Fruit fly (Drosophila melanogaster) whole organism, embryonic: Measurements from ENCODE around the gene St2.

ENCODE experiments used
- BEAF-32 ChIP-seq: fragments of 200-800 bp; sonication (Bioruptor generic); optimal IDR thresholded peaks from 3 replicates; lab custom pipeline; 2017; ENCODE audit warnings: missing biosample characterization, missing genetic modification characterization, mild to moderate bottlenecking, moderate library complexity, missing genetic modification reagents
- BtbVII ChIP-seq: fragments of 200-800 bp; sonication (Bioruptor generic); optimal IDR thresholded peaks from 3 replicates; lab custom pipeline; 2017; ENCODE audit warnings: missing biosample characterization, mild to moderate bottlenecking, missing genetic modification characterization
- CG10959 ChIP-seq: fragments of 200-800 bp; sonication (Bioruptor generic); IDR thresholded peaks from 2 replicates; pipeline ENCODE4 v1.3.6; 2022; ENCODE audit warnings: missing biosample characterization, missing genetic modification characterization
- CG10979 ChIP-seq: fragments of 200-800 bp; sonication (Bioruptor generic); optimal IDR thresholded peaks from 2 replicates; lab custom pipeline; 2018; ENCODE audit warnings: missing biosample characterization, mild to moderate bottlenecking, missing genetic modification characterization, moderate library complexity
- CG11723 ChIP-seq: fragments of 200-800 bp; sonication (Bioruptor generic); optimal IDR thresholded peaks from 2 replicates; lab custom pipeline; 2017; ENCODE audit warnings: missing biosample characterization, mild to moderate bottlenecking, missing genetic modification characterization
- CG14441 ChIP-seq: fragments of 200-800 bp; sonication (Bioruptor generic); IDR thresholded peaks from 2 replicates; pipeline ENCODE4 v1.3.6; 2022; ENCODE audit warnings: missing biosample characterization, missing genetic modification characterization
- CG14667 ChIP-seq: fragments of 200-800 bp; sonication (Bioruptor generic); IDR thresholded peaks from 2 replicates; pipeline ENCODE4 v1.3.6; 2022; ENCODE audit warnings: missing biosample characterization, missing genetic modification characterization
- CG14860 ChIP-seq: fragments of 200-800 bp; sonication (Bioruptor generic); IDR thresholded peaks from 3 replicates; pipeline ENCODE4 v1.3.6; 2022; ENCODE audit warnings: missing biosample characterization, missing genetic modification characterization; ENCODE audit not compliant: partially characterized antibody
- CG17802 ChIP-seq: fragments of 200-800 bp; sonication (Bioruptor generic); optimal IDR thresholded peaks from 2 replicates; lab custom pipeline; 2018; ENCODE audit warnings: missing biosample characterization, mild to moderate bottlenecking, missing genetic modification characterization, moderate library complexity
- CG33213 ChIP-seq: fragments of 200-800 bp; sonication (Bioruptor generic); optimal IDR thresholded peaks from 3 replicates; lab custom pipeline; 2016; ENCODE audit warnings: missing biosample characterization, missing genetic modification characterization
- CG43689 ChIP-seq: fragments of 200-800 bp; sonication (Bioruptor generic); IDR thresholded peaks from 2 replicates; pipeline ENCODE4 v1.3.6; 2022; ENCODE audit warnings: missing biosample characterization, missing genetic modification characterization
- CG4404 ChIP-seq: fragments of 200-800 bp; sonication (Bioruptor generic); IDR thresholded peaks from 2 replicates; pipeline ENCODE4 v1.3.6; 2022; ENCODE audit warnings: missing biosample characterization, missing genetic modification characterization
- CG6272 ChIP-seq: fragments of 200-800 bp; sonication (Bioruptor generic); IDR thresholded peaks from 2 replicates; pipeline ENCODE4 v1.3.6; 2022; ENCODE audit warnings: missing biosample characterization, missing genetic modification characterization
- CG7987 ChIP-seq: fragments of 200-800 bp; sonication (Bioruptor generic); optimal IDR thresholded peaks from 2 replicates; lab custom pipeline; 2018; ENCODE audit warnings: missing biosample characterization, mild to moderate bottlenecking, missing genetic modification characterization, moderate library complexity
- CG8944 ChIP-seq: fragments of 200-800 bp; sonication (Bioruptor generic); optimal IDR thresholded peaks from 3 replicates; lab custom pipeline; 2016; ENCODE audit warnings: missing biosample characterization, missing genetic modification characterization
- CG9215 ChIP-seq: fragments of 200-800 bp; sonication (Bioruptor generic); IDR thresholded peaks from 2 replicates; pipeline ENCODE4 v1.3.6; 2022; ENCODE audit warnings: missing biosample characterization, missing genetic modification characterization
- CG9817 ChIP-seq: fragments of 200-800 bp; sonication (Bioruptor generic); optimal IDR thresholded peaks from 2 replicates; lab custom pipeline; 2018; ENCODE audit warnings: missing biosample characterization, mild to moderate bottlenecking, missing genetic modification characterization, moderate library complexity
- Camta ChIP-seq: fragments of 200-800 bp; sonication (Bioruptor generic); optimal IDR thresholded peaks from 2 replicates; lab custom pipeline; 2016; ENCODE audit warnings: missing biosample characterization, missing genetic modification characterization
- Drgx ChIP-seq: fragments of 200-800 bp; sonication (Bioruptor generic); IDR thresholded peaks from 2 replicates; pipeline ENCODE4 v1.3.6; 2022; ENCODE audit warnings: missing biosample characterization, missing genetic modification characterization
- Eip74EF ChIP-seq, 2 experiments: fragments of 200-800 bp in 1 of 2; fragments of >200 bp in 1 of 2; sonication (Bioruptor generic) in 1 of 2; optimal IDR thresholded peaks; 2 replicates each; lab custom pipeline; 2017 to 2019; ENCODE audit warnings: missing biosample characterization in 2 of 2, missing genetic modification characterization in 2 of 2, mild to moderate bottlenecking in 1 of 2, moderate library complexity in 1 of 2
- Gug ChIP-seq: fragments of 200-800 bp; sonication (Bioruptor generic); IDR thresholded peaks from 4 replicates; pipeline ENCODE4 v1.3.6; 2022; ENCODE audit warnings: missing biosample characterization, missing genetic modification characterization
- Hey ChIP-seq: fragments of 200-800 bp; sonication (Bioruptor generic); optimal IDR thresholded peaks from 3 replicates; lab custom pipeline; 2018; ENCODE audit warnings: missing biosample characterization, mild to moderate bottlenecking, missing genetic modification characterization
- Mes4 ChIP-seq: fragments of 200-800 bp; sonication (Bioruptor generic); optimal IDR thresholded peaks from 2 replicates; lab custom pipeline; 2016; ENCODE audit warnings: missing biosample characterization, missing genetic modification characterization
- Myb ChIP-seq: fragments of 200-800 bp; sonication (Bioruptor generic); optimal IDR thresholded peaks from 2 replicates; lab custom pipeline; 2016; ENCODE audit warnings: missing biosample characterization, missing genetic modification characterization
- Rx ChIP-seq: fragments of 200-800 bp; sonication (Bioruptor generic); IDR thresholded peaks from 2 replicates; pipeline ENCODE4 v1.3.6; 2022; ENCODE audit warnings: missing biosample characterization, missing genetic modification characterization
- Side ChIP-seq: fragments of 200-800 bp; sonication (Bioruptor generic); optimal IDR thresholded peaks from 2 replicates; lab custom pipeline; 2016; ENCODE audit warnings: missing biosample characterization, missing genetic modification characterization
- Six4 ChIP-seq: fragments of 200-800 bp; sonication (Bioruptor generic); optimal IDR thresholded peaks from 2 replicates; lab custom pipeline; 2016; ENCODE audit warnings: missing biosample characterization, missing genetic modification characterization
- Xrp1 ChIP-seq: fragments of 200-800 bp; sonication (Bioruptor generic); IDR thresholded peaks from 2 replicates; pipeline ENCODE4 v1.3.6; 2022; ENCODE audit warnings: missing biosample characterization, missing genetic modification characterization
- amos ChIP-seq: fragments of 200-800 bp; sonication (Bioruptor generic); IDR thresholded peaks from 2 replicates; pipeline ENCODE4 v1.3.6; 2022; ENCODE audit warnings: missing biosample characterization, missing genetic modification characterization; ENCODE audit not compliant: partially characterized antibody
- crc ChIP-seq: fragments of 200-800 bp; sonication (Bioruptor generic); optimal IDR thresholded peaks from 2 replicates; lab custom pipeline; 2016; ENCODE audit warnings: missing biosample characterization, missing genetic modification characterization
- disco-r ChIP-seq: fragments of 200-800 bp; sonication (Bioruptor generic); optimal IDR thresholded peaks from 2 replicates; lab custom pipeline; 2016; ENCODE audit warnings: missing biosample characterization, missing genetic modification characterization
- eyg ChIP-seq: fragments of 200-800 bp; sonication (Bioruptor generic); optimal IDR thresholded peaks from 3 replicates; lab custom pipeline; 2016; ENCODE audit warnings: missing biosample characterization, missing genetic modification characterization
- fd102C ChIP-seq: fragments of 200-800 bp; sonication (Bioruptor generic); optimal IDR thresholded peaks from 2 replicates; lab custom pipeline; 2018; ENCODE audit warnings: missing biosample characterization, mild to moderate bottlenecking, missing genetic modification characterization, moderate library complexity
- gcm2 ChIP-seq: fragments of 200-800 bp; sonication (Bioruptor generic); optimal IDR thresholded peaks from 2 replicates; lab custom pipeline; 2016; ENCODE audit warnings: missing biosample characterization, missing genetic modification characterization
- gsb-n ChIP-seq: fragments of 200-800 bp; sonication (Bioruptor generic); optimal IDR thresholded peaks from 3 replicates; lab custom pipeline; 2018; ENCODE audit warnings: missing biosample characterization, mild to moderate bottlenecking, missing genetic modification characterization
- hth ChIP-seq: fragments of >200 bp; optimal IDR thresholded peaks from 2 replicates; lab custom pipeline; 2017; ENCODE audit warnings: inconsistent platforms
- lbe ChIP-seq: fragments of 200-800 bp; sonication (Bioruptor generic); optimal IDR thresholded peaks from 2 replicates; lab custom pipeline; 2016; ENCODE audit warnings: missing biosample characterization, mild to moderate bottlenecking, missing genetic modification characterization
- lilli ChIP-seq: fragments of 200-800 bp; sonication (Bioruptor generic); optimal IDR thresholded peaks from 3 replicates; lab custom pipeline; 2016; ENCODE audit warnings: missing biosample characterization, missing genetic modification characterization
- mam ChIP-seq: fragments of 200-800 bp; sonication (Bioruptor generic); optimal IDR thresholded peaks from 3 replicates; lab custom pipeline; 2016; ENCODE audit warnings: missing biosample characterization, missing genetic modification characterization
- mld ChIP-seq: fragments of 200-800 bp; sonication (Bioruptor generic); IDR thresholded peaks from 3 replicates; pipeline ENCODE4 v1.3.6; 2022; ENCODE audit warnings: missing biosample characterization, missing genetic modification characterization; ENCODE audit not compliant: partially characterized antibody
- nerfin-1 ChIP-seq: fragments of 200-800 bp; sonication (Bioruptor generic); optimal IDR thresholded peaks from 3 replicates; lab custom pipeline; 2019; ENCODE audit warnings: missing biosample characterization, mild to moderate bottlenecking, missing genetic modification characterization, moderate library complexity
- oc ChIP-seq: fragments of 200-800 bp; sonication (Bioruptor generic); optimal IDR thresholded peaks from 2 replicates; lab custom pipeline; 2018; ENCODE audit warnings: missing biosample characterization, mild to moderate bottlenecking, missing genetic modification characterization, moderate library complexity
- odd ChIP-seq: fragments of 200-800 bp; sonication (Bioruptor generic); optimal IDR thresholded peaks from 2 replicates; lab custom pipeline; 2017; ENCODE audit warnings: missing biosample characterization, mild to moderate bottlenecking, missing genetic modification characterization
- peb ChIP-seq: fragments of 200-800 bp; sonication (Bioruptor generic); IDR thresholded peaks from 2 replicates; pipeline ENCODE4 v1.3.6; 2022; ENCODE audit warnings: missing biosample characterization, missing genetic modification characterization
- phol ChIP-seq: fragments of 200-800 bp; sonication (Bioruptor generic); optimal IDR thresholded peaks from 3 replicates; lab custom pipeline; 2018; ENCODE audit warnings: missing biosample characterization, mild to moderate bottlenecking, missing genetic modification characterization, moderate library complexity
- run ChIP-seq: fragments of 200-800 bp; sonication (Bioruptor generic); optimal IDR thresholded peaks from 3 replicates; lab custom pipeline; 2018; ENCODE audit warnings: missing biosample characterization, mild to moderate bottlenecking, missing genetic modification characterization
- salm ChIP-seq: fragments of 200-800 bp; sonication (Bioruptor generic); optimal IDR thresholded peaks from 2 replicates; lab custom pipeline; 2018; ENCODE audit warnings: missing biosample characterization, mild to moderate bottlenecking, missing genetic modification characterization
- scrt ChIP-seq: fragments of 200-800 bp; sonication (Bioruptor generic); optimal IDR thresholded peaks from 2 replicates; lab custom pipeline; 2018; ENCODE audit warnings: missing biosample characterization, mild to moderate bottlenecking, missing genetic modification characterization, moderate library complexity
- seq ChIP-seq: fragments of 200-800 bp; sonication (Bioruptor generic); IDR thresholded peaks from 2 replicates; pipeline ENCODE4 v1.3.6; 2022; ENCODE audit warnings: missing biosample characterization, missing genetic modification characterization
- shn ChIP-seq: fragments of 200-800 bp; sonication (Bioruptor generic); optimal IDR thresholded peaks from 3 replicates; lab custom pipeline; 2016; ENCODE audit warnings: missing biosample characterization, missing genetic modification characterization
- sisA ChIP-seq: fragments of 200-800 bp; sonication (Bioruptor generic); IDR thresholded peaks from 2 replicates; pipeline ENCODE4 v1.3.6; 2022; ENCODE audit warnings: missing biosample characterization, missing genetic modification characterization
- zf30C ChIP-seq: fragments of 200-800 bp; sonication (Bioruptor generic); optimal IDR thresholded peaks from 3 replicates; lab custom pipeline; 2018; ENCODE audit warnings: missing biosample characterization, mild to moderate bottlenecking, missing genetic modification characterization

The St2 gene

DNA sequence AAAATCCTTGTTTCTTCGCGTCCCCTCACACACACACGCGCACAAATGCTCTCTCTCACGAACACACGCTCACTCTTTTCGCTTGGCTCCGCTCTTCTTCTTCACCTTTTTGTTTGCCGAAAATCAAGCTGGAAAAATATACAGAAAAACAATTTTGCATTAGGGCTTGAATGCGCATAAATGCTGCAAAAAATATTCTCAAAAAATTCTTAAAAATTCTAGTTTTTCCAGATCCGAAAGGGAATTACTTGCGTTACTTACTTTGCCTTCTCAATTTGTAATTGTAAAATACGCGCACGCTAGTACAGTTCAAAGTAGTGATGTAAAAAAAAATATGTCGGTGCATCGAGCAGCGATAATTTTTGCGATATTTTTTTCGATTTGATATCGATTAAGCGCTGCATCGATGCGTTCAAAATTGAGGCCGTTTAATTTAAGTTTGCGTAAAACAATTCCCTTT is 11.7 kb upstream of the St2 start (continued):
- peak; percentile 71 for TF ChIP-seq CG14860
- no peak for TF ChIP-seq Rx (GFP tag; lab: Robert Waterston, UW)
- peak; percentile 79 for TF ChIP-seq amos
- TF ChIP-seq CG17802: no peak
- no peak for TF ChIP-seq seq (GFP tag; lab: Robert Waterston, UW)
- TF ChIP-seq disco-r (GFP tag; lab: Kevin White, UChicago): no peak
- no peak for TF ChIP-seq shn
- no peak for TF ChIP-seq Side (GFP tag; lab: Kevin White, UChicago)
- TF ChIP-seq mld (GFP tag; lab: Robert Waterston, UW): peak; percentile 83; the same call in 2 of the 3 replicates
- peak; percentile 21 for TF ChIP-seq nerfin-1 (tag; lab: Kevin White, UChicago)
- TF ChIP-seq Hey (tag; lab: Kevin White, UChicago): no peak
- no peak for TF ChIP-seq CG6272 (GFP tag; lab: Robert Waterston, UW)
- peak; percentile 80 for TF ChIP-seq phol
- no peak for TF ChIP-seq CG43689
- no peak for TF ChIP-seq fd102C
- no peak for TF ChIP-seq gcm2 (GFP tag; lab: Kevin White, UChicago)
- no peak for TF ChIP-seq scrt (GFP tag; lab: Kevin White, UChicago)
- no peak for TF ChIP-seq Six4
- no peak for TF ChIP-seq hth
- TF ChIP-seq CG10959 (GFP tag; lab: Robert Waterston, UW): no peak
- no peak for TF ChIP-seq CG9817 (tag; lab: Kevin White, UChicago)
- no peak for TF ChIP-seq run
- no peak for TF ChIP-seq odd
- no peak for TF ChIP-seq CG9215 (GFP tag; lab: Robert Waterston, UW)
- no peak for TF ChIP-seq CG8944
- TF ChIP-seq Camta (GFP tag; lab: Kevin White, UChicago): no peak
- no peak for TF ChIP-seq CG14667
- no peak for TF ChIP-seq crc (GFP tag; lab: Kevin White, UChicago)
- peak; percentile 48 for TF ChIP-seq lbe (GFP tag; lab: Kevin White, UChicago)
- no peak for TF ChIP-seq eyg (GFP tag; lab: Kevin White, UChicago)
- TF ChIP-seq gsb-n: peak; percentile 49
- no peak for TF ChIP-seq oc (tag; lab: Kevin White, UChicago)
- no peak for TF ChIP-seq CG14441 (GFP tag; lab: Robert Waterston, UW)
- no peak for TF ChIP-seq CG4404 (GFP tag; lab: Robert Waterston, UW)
- TF ChIP-seq BtbVII (GFP tag; lab: Kevin White, UChicago): no peak
- peak; percentile 94 for TF ChIP-seq Myb
- TF ChIP-seq Gug (GFP tag; lab: Robert Waterston, UW): no peak
- no peak for TF ChIP-seq zf30C
- TF ChIP-seq mam: no peak
- TF ChIP-seq salm (tag; lab: Kevin White, UChicago): no peak
- no peak for TF ChIP-seq Mes4
- no peak for TF ChIP-seq Xrp1
- no peak for TF ChIP-seq sisA (GFP tag; lab: Robert Waterston, UW)
- peak; percentile 2 for TF ChIP-seq lilli (GFP tag; lab: Kevin White, UChicago)
- peak; percentile 81 for TF ChIP-seq BEAF-32 (GFP tag; lab: Kevin White, UChicago)
- peak; percentile 21 for TF ChIP-seq CG11723 (GFP tag; lab: Kevin White, UChicago)
- no peak for TF ChIP-seq CG7987 (GFP tag; lab: Kevin White, UChicago)
- TF ChIP-seq Drgx (GFP tag; lab: Robert Waterston, UW): no peak
- TF ChIP-seq CG10979 (tag; lab: Kevin White, UChicago): peak; percentile 30
- no peak for TF ChIP-seq peb
- TF ChIP-seq CG33213 (GFP tag; lab: Kevin White, UChicago): peak; percentile 27
- TF ChIP-seq Eip74EF (GFP tag; optimal IDR thresholded peaks at IDR 0.05; lab: Kevin White, UChicago): no peak
